Fruit fly (Drosophila melanogaster): ENCODE measurements around the gene CG15312.

The CG15312 gene

DNA sequence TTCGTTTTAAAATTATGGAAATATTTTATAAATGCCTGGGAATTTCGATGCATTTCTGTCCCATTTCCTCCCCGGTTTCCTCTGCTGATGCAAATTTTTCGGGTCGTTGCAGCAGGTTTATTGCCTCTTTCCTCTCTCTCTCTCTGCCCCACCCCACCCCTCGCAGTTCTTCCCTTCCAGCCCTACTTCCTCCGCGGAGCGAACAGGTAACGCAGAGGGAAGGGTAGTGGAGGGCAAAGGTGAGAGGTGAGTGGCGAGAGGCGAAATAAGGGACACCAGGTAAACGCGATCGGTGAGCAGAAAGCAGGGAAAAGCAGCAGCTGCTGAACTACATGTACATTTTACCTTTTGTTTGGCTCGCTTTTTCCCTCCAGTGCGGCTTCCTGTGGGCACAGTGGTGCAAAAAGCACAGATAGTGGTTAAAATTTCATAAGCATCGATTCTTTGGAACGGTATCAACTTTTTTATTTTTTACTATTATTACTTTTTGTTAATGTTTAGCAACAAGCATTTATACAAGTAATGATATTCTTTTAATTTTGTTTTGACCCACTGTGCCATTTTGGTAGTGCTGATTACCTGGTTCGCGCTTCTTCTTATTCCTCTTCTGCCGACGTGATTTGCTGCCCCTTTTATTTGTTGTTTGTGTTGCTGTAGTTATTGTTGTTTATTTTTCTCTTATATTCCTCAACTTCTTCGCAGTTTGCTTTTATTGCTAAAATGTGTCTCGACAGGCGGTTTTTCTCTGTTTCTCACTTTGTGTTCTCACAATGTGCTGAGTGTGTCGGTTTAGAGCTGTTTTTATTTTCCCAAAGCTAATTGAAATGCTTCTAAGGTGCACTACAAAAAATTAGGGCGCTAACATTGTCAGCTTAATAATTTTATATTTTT, 17.6 kb upstream of the CG15312 start (continued):
- TF ChIP-seq CG4424 (GFP tag; optimal IDR thresholded peaks at IDR 0.05) (peak; percentile 66), peb (GFP tag; IDR thresholded peaks at IDR 0.05) (peak; percentile 29; the same call in 1 of the 2 replicates), H15 (GFP tag; IDR thresholded peaks at IDR 0.05) (peak; percentile 58; the same call in 2 of the 3 replicates), gce (GFP tag; IDR thresholded peaks at IDR 0.05) (peak; percentile 62; the same call in 1 of the 3 replicates), crc (GFP tag; optimal IDR thresholded peaks at IDR 0.05) (no peak), pfk (GFP tag; optimal IDR thresholded peaks at IDR 0.05) (no peak), ttk (GFP tag; IDR thresholded peaks at IDR 0.05) (peak; percentile 28; the same call in 1 of the 2 replicates), gt (GFP tag; IDR thresholded peaks at IDR 0.05) (no peak), Dad (GFP tag; optimal IDR thresholded peaks at IDR 0.05) (peak; percentile 27), Mrtf (GFP tag; IDR thresholded peaks at IDR 0.05) (peak; percentile 63; the same call in 2 of the 3 replicates), NC2β (GFP tag; optimal IDR thresholded peaks at IDR 0.05) (peak; percentile 38), HmgZ (tag; optimal IDR thresholded peaks at IDR 0.05) (peak; percentile 16), CG31441 (GFP tag; IDR thresholded peaks at IDR 0.05) (peak; percentile 67), Sox100B (GFP tag; optimal IDR thresholded peaks at IDR 0.05) (no peak), cad (GFP tag; optimal IDR thresholded peaks at IDR 0.05) (peak; percentile 45), ara (GFP tag; IDR thresholded peaks at IDR 0.05) (peak; percentile 85), CG14441 (GFP tag; IDR thresholded peaks at IDR 0.05) (peak; percentile 63; the same call in 1 of the 2 replicates), gro (GFP tag; optimal IDR thresholded peaks at IDR 0.05) (no peak), CG42726 (GFP tag; IDR thresholded peaks at IDR 0.05; ENCODE audit: partially characterized antibody) (no peak), CG15479 (GFP tag; optimal IDR thresholded peaks at IDR 0.05) (peak; percentile 73), CG13894 (tag; optimal IDR thresholded peaks at IDR 0.05) (no peak), CG15696 (tag; optimal IDR thresholded peaks at IDR 0.05) (peak; percentile 81), ap (GFP tag; IDR thresholded peaks at IDR 0.05) (peak; percentile 60), dysf (GFP tag; IDR thresholded peaks at IDR 0.05) (peak; percentile 71), CG15011 (GFP tag; optimal IDR thresholded peaks at IDR 0.05) (no peak), CG9437 (GFP tag; optimal IDR thresholded peaks at IDR 0.05) (peak; percentile 5), tll (GFP tag; optimal IDR thresholded peaks at IDR 0.05) (peak in 1 of 2 experiments; percentile 52), CG7357 (GFP tag; IDR thresholded peaks at IDR 0.05) (no peak), gem (tag; optimal IDR thresholded peaks at IDR 0.05) (peak; percentile 82), ind (GFP tag; optimal IDR thresholded peaks at IDR 0.05) (peak; percentile 41), CG14667 (GFP tag; IDR thresholded peaks at IDR 0.05) (0 out of 2 replicates have a peak, but pooled peaks have one; percentile 30), CG2120 (GFP tag; optimal IDR thresholded peaks at IDR 0.05) (peak; percentile 47), ac (GFP tag; optimal IDR thresholded peaks at IDR 0.05) (peak; percentile 79), CG8944 (GFP tag; optimal IDR thresholded peaks at IDR 0.05) (peak; percentile 11), CG8089 (GFP tag; optimal IDR thresholded peaks at IDR 0.05) (no peak), insv (GFP tag; optimal IDR thresholded peaks at IDR 0.05) (no peak), grn (GFP tag; optimal IDR thresholded peaks at IDR 0.05) (no peak), Fer2 (tag; optimal IDR thresholded peaks at IDR 0.05) (no peak), hth (optimal IDR thresholded peaks at IDR 0.05) (no peak), Lpt (GFP tag; optimal IDR thresholded peaks at IDR 0.05) (no peak), CG32767 (GFP tag; IDR thresholded peaks at IDR 0.05) (peak; percentile 59; the same call in 1 of the 2 replicates), lbe (GFP tag; optimal IDR thresholded peaks at IDR 0.05) (peak; percentile 48), CG10366 (GFP tag; IDR thresholded peaks at IDR 0.05) (peak; percentile 70), NfI (GFP tag; optimal IDR thresholded peaks at IDR 0.05) (peak; percentile 26), Bdp1 (GFP tag; optimal IDR thresholded peaks at IDR 0.05) (peak; percentile 33), chif (GFP tag; optimal IDR thresholded peaks at IDR 0.05) (peak; percentile 32 to 61), CG4707 (GFP tag; optimal IDR thresholded peaks at IDR 0.05) (peak; percentile 94), CG12236 (GFP tag; optimal IDR thresholded peaks at IDR 0.05) (no peak), CG12155 (GFP tag; optimal IDR thresholded peaks at IDR 0.05) (peak; percentile 18)
